Fruit fly (Drosophila melanogaster): ENCODE measurements around the gene mRpL32.

mRpL32 gene

dm6 chr3R:31252093-31252962 lies at the start of gene mRpL32, which contains the start of gene qless:
Gene mRpL32, plus strand, starts transcription at chr3R:31252872.
Gene qless, minus strand, starts transcription at chr3R:31252608.
- TF ChIP-seq psq (optimal IDR thresholded peaks at IDR 0.05) = no peak
- no peak for TF ChIP-seq Myc (optimal IDR thresholded peaks at IDR 0.05)
- TF ChIP-seq h (optimal IDR thresholded peaks at IDR 0.05) = no peak
- TF ChIP-seq insv (optimal IDR thresholded peaks at IDR 0.05) = no peak
- TF ChIP-seq ttk (optimal IDR thresholded peaks at IDR 0.05) = no peak
- no peak for TF ChIP-seq Sin3A (optimal IDR thresholded peaks at IDR 0.05)

dm6 chr3R:31210630-31211029 lies 42.0 kb upstream of the mRpL32 start, which contains the start of gene chp:
Gene chp, minus strand, starts transcription at chr3R:31210730.
- TF ChIP-seq h (optimal IDR thresholded peaks at IDR 0.05) (no peak), insv (optimal IDR thresholded peaks at IDR 0.05) (no peak), psq (optimal IDR thresholded peaks at IDR 0.05) (no peak), Sin3A (optimal IDR thresholded peaks at IDR 0.05) (no peak), ttk (optimal IDR thresholded peaks at IDR 0.05) (no peak), Myc (optimal IDR thresholded peaks at IDR 0.05) (no peak)

- TF ChIP-seq psq (optimal IDR thresholded peaks at IDR 0.05) = no peak
These were observed 39.4 kb upstream of the mRpL32 start, which contains the start of the genes Zwilch and CG1542 for dm6 chr3R:31213227-31213626. Gene Zwilch, minus strand, starts transcription at chr3R:31213376. Gene CG1542, plus strand, starts transcription at chr3R:31213458.

dm6 chr3R:31215830-31216229 lies 36.8 kb upstream of the mRpL32 start, which contains the start of gene CG15561:
Gene CG15561, minus strand, starts transcription at chr3R:31215942.
- no peak for TF ChIP-seq Sin3A (optimal IDR thresholded peaks at IDR 0.05)

dm6 chr3R:31218214-31218876 lies 34.3 kb upstream of the mRpL32 start:
- TF ChIP-seq Myc (optimal IDR thresholded peaks at IDR 0.05) (no peak), insv (optimal IDR thresholded peaks at IDR 0.05) (no peak)

- TF ChIP-seq insv (optimal IDR thresholded peaks at IDR 0.05) = no peak
- no peak for TF ChIP-seq ttk (optimal IDR thresholded peaks at IDR 0.05)
- no peak for TF ChIP-seq h (optimal IDR thresholded peaks at IDR 0.05)
- no peak for TF ChIP-seq Sin3A (optimal IDR thresholded peaks at IDR 0.05)
- TF ChIP-seq psq (optimal IDR thresholded peaks at IDR 0.05) = no peak
- TF ChIP-seq Myc (optimal IDR thresholded peaks at IDR 0.05) = no peak
These were observed 33.4 kb upstream of the mRpL32 start, which contains the start of gene ATPsynC for dm6 chr3R:31218997-31219992. Gene ATPsynC, minus strand, starts transcription at chr3R:31219630.

dm6 chr3R:31220456-31221336 lies 32.0 kb upstream of the mRpL32 start, which contains the start of gene CG12054:
Gene CG12054, plus strand, starts transcription at chr3R:31220702.
- TF ChIP-seq psq (optimal IDR thresholded peaks at IDR 0.05) (no peak), h (optimal IDR thresholded peaks at IDR 0.05) (no peak), Myc (optimal IDR thresholded peaks at IDR 0.05) (no peak), insv (optimal IDR thresholded peaks at IDR 0.05) (no peak), Sin3A (optimal IDR thresholded peaks at IDR 0.05) (no peak), ttk (optimal IDR thresholded peaks at IDR 0.05) (no peak)

- no peak for TF ChIP-seq psq (optimal IDR thresholded peaks at IDR 0.05)
- TF ChIP-seq insv (optimal IDR thresholded peaks at IDR 0.05) = no peak
- no peak for TF ChIP-seq Myc (optimal IDR thresholded peaks at IDR 0.05)
- TF ChIP-seq Sin3A (optimal IDR thresholded peaks at IDR 0.05) = no peak
- no peak for TF ChIP-seq ttk (optimal IDR thresholded peaks at IDR 0.05)
- no peak for TF ChIP-seq h (optimal IDR thresholded peaks at IDR 0.05)
These were observed 31.2 kb upstream of the mRpL32 start for dm6 chr3R:31221337-31222047.

- TF ChIP-seq psq (optimal IDR thresholded peaks at IDR 0.05) = no peak
- TF ChIP-seq insv (optimal IDR thresholded peaks at IDR 0.05) = no peak
- no peak for TF ChIP-seq ttk (optimal IDR thresholded peaks at IDR 0.05)
- no peak for TF ChIP-seq Myc (optimal IDR thresholded peaks at IDR 0.05)
- TF ChIP-seq Sin3A (optimal IDR thresholded peaks at IDR 0.05) = no peak
- TF ChIP-seq h (optimal IDR thresholded peaks at IDR 0.05) = no peak
These were observed 30.4 kb upstream of the mRpL32 start for dm6 chr3R:31222125-31222889.
